Fruit fly (Drosophila melanogaster) whole organism, embryonic: ENCODE data around the gene gro.

Source experiments
- Aef1 ChIP-seq: fragments of 200-800 bp; sonication (Bioruptor generic); IDR thresholded peaks from 3 replicates; pipeline ENCODE4 v1.3.6; 2022; ENCODE audit warnings: missing biosample characterization, missing genetic modification characterization
- CG10147 ChIP-seq: fragments of 200-800 bp; sonication (Bioruptor generic); optimal IDR thresholded peaks from 2 replicates; lab custom pipeline; 2019; ENCODE audit warnings: missing biosample characterization, mild to moderate bottlenecking, missing genetic modification characterization, moderate library complexity
- CG10274 ChIP-seq: fragments of 200-800 bp; sonication (Bioruptor generic); optimal IDR thresholded peaks from 3 replicates; lab custom pipeline; 2017; ENCODE audit warnings: missing biosample characterization, mild to moderate bottlenecking, missing genetic modification characterization
- CG10543 ChIP-seq: fragments of 200-800 bp; sonication (Bioruptor generic); optimal IDR thresholded peaks from 3 replicates; lab custom pipeline; 2017; ENCODE audit warnings: missing biosample characterization, mild to moderate bottlenecking, missing genetic modification characterization, moderate library complexity
- CG10959 ChIP-seq: fragments of 200-800 bp; sonication (Bioruptor generic); IDR thresholded peaks from 2 replicates; pipeline ENCODE4 v1.3.6; 2022; ENCODE audit warnings: missing biosample characterization, missing genetic modification characterization
- CG11247 ChIP-seq: fragments of 200-800 bp; sonication (Bioruptor generic); IDR thresholded peaks from 2 replicates; pipeline ENCODE4 v1.3.6; 2022; ENCODE audit warnings: missing biosample characterization, missing genetic modification characterization
- CG12236 ChIP-seq: fragments of 200-800 bp; sonication (Bioruptor generic); optimal IDR thresholded peaks from 2 replicates; lab custom pipeline; 2016; ENCODE audit warnings: missing biosample characterization, missing genetic modification characterization
- CG13894 ChIP-seq: fragments of 200-800 bp; sonication (Bioruptor generic); optimal IDR thresholded peaks from 3 replicates; lab custom pipeline; 2018; ENCODE audit warnings: missing biosample characterization, mild to moderate bottlenecking, missing genetic modification characterization, moderate library complexity
- CG14860 ChIP-seq: fragments of 200-800 bp; sonication (Bioruptor generic); IDR thresholded peaks from 3 replicates; pipeline ENCODE4 v1.3.6; 2022; ENCODE audit warnings: missing biosample characterization, missing genetic modification characterization; ENCODE audit not compliant: partially characterized antibody
- CG16813 ChIP-seq: fragments of 200-800 bp; sonication (Bioruptor generic); IDR thresholded peaks from 3 replicates; pipeline ENCODE4 v1.3.6; 2022; ENCODE audit warnings: missing biosample characterization, missing genetic modification characterization; ENCODE audit not compliant: partially characterized antibody
- CG32532 ChIP-seq: fragments of 200-800 bp; sonication (Bioruptor generic); IDR thresholded peaks from 2 replicates; pipeline ENCODE4 v1.3.6; 2022; ENCODE audit warnings: missing biosample characterization, missing genetic modification characterization
- CG5180 ChIP-seq: fragments of 200-800 bp; sonication (Bioruptor generic); optimal IDR thresholded peaks from 3 replicates; lab custom pipeline; 2017; ENCODE audit warnings: missing biosample characterization, missing genetic modification characterization, mild to moderate bottlenecking, moderate library complexity, missing genetic modification reagents
- CG6175 ChIP-seq: fragments of 200-800 bp; sonication (Bioruptor generic); IDR thresholded peaks from 3 replicates; pipeline ENCODE4 v1.3.6; 2022; ENCODE audit warnings: missing biosample characterization, missing genetic modification characterization
- CG8765 ChIP-seq: fragments of 200-800 bp; sonication (Bioruptor generic); IDR thresholded peaks from 2 replicates; pipeline ENCODE4 v1.3.6; 2022; ENCODE audit warnings: missing biosample characterization, missing genetic modification characterization
- Dad ChIP-seq: fragments of 200-800 bp; sonication (Bioruptor generic); optimal IDR thresholded peaks from 3 replicates; lab custom pipeline; 2016; ENCODE audit warnings: missing biosample characterization, missing genetic modification characterization
- Deaf1 ChIP-seq: fragments of 200-800 bp; optimal IDR thresholded peaks from 3 replicates; lab custom pipeline; 2019; ENCODE audit warnings: missing biosample characterization, mild to moderate bottlenecking, missing genetic modification characterization, moderate library complexity
- Dll ChIP-seq: fragments of 200-800 bp; sonication (Bioruptor generic); IDR thresholded peaks from 4 replicates; pipeline ENCODE4 v1.3.6; 2022; ENCODE audit warnings: missing biosample characterization, missing genetic modification characterization; ENCODE audit not compliant: partially characterized antibody
- Kr ChIP-seq: fragments of 200-800 bp; sonication (Bioruptor generic); optimal IDR thresholded peaks from 2 replicates; lab custom pipeline; 2017; ENCODE audit warnings: missing biosample characterization, mild to moderate bottlenecking, missing genetic modification characterization
- Med ChIP-seq: fragments of 200-800 bp; sonication (Bioruptor generic); peaks from one replicate; lab custom pipeline; 2016; ENCODE audit warnings: missing biosample characterization, missing genetic modification characterization, mild to moderate bottlenecking, inconsistent platforms, moderate library complexity
- Oaz ChIP-seq: fragments of 200-800 bp; sonication (Bioruptor generic); IDR thresholded peaks from 2 replicates; pipeline ENCODE4 v1.3.6; 2022; ENCODE audit warnings: missing biosample characterization, missing genetic modification characterization
- Opbp ChIP-seq: fragments of 200-800 bp; sonication (Bioruptor generic); IDR thresholded peaks from 3 replicates; pipeline ENCODE4 v1.3.6; 2022; ENCODE audit warnings: missing biosample characterization, missing genetic modification characterization; ENCODE audit not compliant: partially characterized antibody
- cg ChIP-seq: fragments of 200-800 bp; sonication (Bioruptor generic); optimal IDR thresholded peaks from 3 replicates; lab custom pipeline; 2019; ENCODE audit warnings: missing biosample characterization, mild to moderate bottlenecking, missing genetic modification characterization, moderate library complexity
- chinmo ChIP-seq: fragments of 200-800 bp; sonication (Bioruptor generic); IDR thresholded peaks from 4 replicates; pipeline ENCODE4 v1.3.6; 2022; ENCODE audit warnings: missing biosample characterization, missing genetic modification characterization; ENCODE audit not compliant: partially characterized antibody
- chm ChIP-seq: fragments of 200-800 bp; sonication (Bioruptor generic); IDR thresholded peaks from 2 replicates; pipeline ENCODE4 v1.3.6; 2022; ENCODE audit warnings: missing biosample characterization, missing genetic modification characterization
- cwo ChIP-seq: fragments of 200-800 bp; sonication (Bioruptor generic); optimal IDR thresholded peaks from 3 replicates; lab custom pipeline; 2017; ENCODE audit warnings: missing biosample characterization, missing genetic modification characterization, mild to moderate bottlenecking, moderate library complexity, missing genetic modification reagents
- dati ChIP-seq: fragments of 200-800 bp; sonication (Bioruptor generic); IDR thresholded peaks from 2 replicates; pipeline ENCODE4 v1.3.6; 2022; ENCODE audit warnings: missing biosample characterization, missing genetic modification characterization
- disco-r ChIP-seq: fragments of 200-800 bp; sonication (Bioruptor generic); optimal IDR thresholded peaks from 2 replicates; lab custom pipeline; 2016; ENCODE audit warnings: missing biosample characterization, missing genetic modification characterization
- eve ChIP-seq, 2 experiments: fragments of >200 bp; optimal IDR thresholded peaks; 2 replicates each; lab custom pipeline; 2017; ENCODE audit warnings: missing biosample characterization in 2 of 2, missing genetic modification characterization in 2 of 2
- gcm ChIP-seq: fragments of 200-800 bp; sonication (Bioruptor generic); optimal IDR thresholded peaks from 2 replicates; lab custom pipeline; 2019; ENCODE audit warnings: missing biosample characterization, mild to moderate bottlenecking, missing genetic modification characterization, moderate library complexity
- grn ChIP-seq: fragments of 200-800 bp; sonication (Bioruptor generic); optimal IDR thresholded peaks from 3 replicates; lab custom pipeline; 2017; ENCODE audit warnings: missing biosample characterization, missing genetic modification characterization
- kni ChIP-seq: fragments of 200-800 bp; sonication (Bioruptor generic); optimal IDR thresholded peaks from 3 replicates; lab custom pipeline; 2017; ENCODE audit warnings: mild to moderate bottlenecking, missing biosample characterization, missing genetic modification reagents, missing genetic modification characterization
- mirr ChIP-seq: fragments of 200-800 bp; sonication (Bioruptor generic); optimal IDR thresholded peaks from 3 replicates; lab custom pipeline; 2018; ENCODE audit warnings: missing biosample characterization, mild to moderate bottlenecking, missing genetic modification characterization
- otp ChIP-seq: fragments of 200-800 bp; sonication (Bioruptor generic); IDR thresholded peaks from 3 replicates; pipeline ENCODE4, ENCODE4 v1.3.6; 2022; ENCODE audit warnings: missing biosample characterization, missing genetic modification characterization
- pros ChIP-seq: fragments of 200-800 bp; sonication (Bioruptor generic); optimal IDR thresholded peaks from 3 replicates; lab custom pipeline; 2019; ENCODE audit warnings: missing biosample characterization, mild to moderate bottlenecking, missing genetic modification characterization, moderate library complexity
- ranshi ChIP-seq: fragments of 200-800 bp; sonication (Bioruptor generic); IDR thresholded peaks from 2 replicates; pipeline ENCODE4 v1.3.6; 2022; ENCODE audit warnings: missing biosample characterization, missing genetic modification characterization
- rib ChIP-seq: fragments of 200-800 bp; sonication (Bioruptor generic); IDR thresholded peaks from 2 replicates; pipeline ENCODE4 v1.3.6; 2022; ENCODE audit warnings: missing biosample characterization, missing genetic modification characterization
- sens ChIP-seq: fragments of 200-800 bp; sonication (Bioruptor generic); peaks from one replicate; lab custom pipeline; 2016; ENCODE audit warnings: missing biosample characterization, missing genetic modification characterization
- seq ChIP-seq: fragments of 200-800 bp; sonication (Bioruptor generic); IDR thresholded peaks from 2 replicates; pipeline ENCODE4 v1.3.6; 2022; ENCODE audit warnings: missing biosample characterization, missing genetic modification characterization
- slp2 ChIP-seq: fragments of 200-800 bp; sonication (Bioruptor generic); optimal IDR thresholded peaks from 2 replicates; lab custom pipeline; 2016; ENCODE audit warnings: missing biosample characterization, missing genetic modification characterization
- sr ChIP-seq: fragments of 200-800 bp; sonication (Bioruptor generic); IDR thresholded peaks from 3 replicates; pipeline ENCODE4 v1.3.6; 2022; ENCODE audit warnings: missing biosample characterization, missing genetic modification characterization
- sug ChIP-seq: fragments of 200-800 bp; optimal IDR thresholded peaks from 2 replicates; lab custom pipeline; 2019; ENCODE audit warnings: missing biosample characterization, mild to moderate bottlenecking, missing genetic modification characterization, moderate library complexity
- tap ChIP-seq: fragments of 200-800 bp; optimal IDR thresholded peaks from 3 replicates; lab custom pipeline; 2019; ENCODE audit warnings: missing biosample characterization, mild to moderate bottlenecking, missing genetic modification characterization, moderate library complexity
- tna ChIP-seq: fragments of 200-800 bp; sonication (Bioruptor generic); IDR thresholded peaks from 2 replicates; pipeline ENCODE4 v1.3.6; 2022; ENCODE audit warnings: missing biosample characterization, missing genetic modification characterization; ENCODE audit not compliant: partially characterized antibody
- unpg ChIP-seq: fragments of 200-800 bp; sonication (Bioruptor generic); optimal IDR thresholded peaks from 3 replicates; lab custom pipeline; 2018; ENCODE audit warnings: missing biosample characterization, mild to moderate bottlenecking, missing genetic modification characterization, moderate library complexity
- zen ChIP-seq: fragments of 200-800 bp; sonication (Bioruptor generic); optimal IDR thresholded peaks from 3 replicates; lab custom pipeline; 2018; ENCODE audit warnings: missing biosample characterization, mild to moderate bottlenecking, missing genetic modification characterization, moderate library complexity
- zf30C ChIP-seq: fragments of 200-800 bp; sonication (Bioruptor generic); optimal IDR thresholded peaks from 3 replicates; lab custom pipeline; 2018; ENCODE audit warnings: missing biosample characterization, mild to moderate bottlenecking, missing genetic modification characterization
- zfh2 ChIP-seq: fragments of 200-800 bp; sonication (Bioruptor generic); optimal IDR thresholded peaks from 2 replicates; lab custom pipeline; 2016; ENCODE audit warnings: missing biosample characterization, missing genetic modification characterization

The gro gene

dm6 chr3R:26007964-26008868 lies 33.3 kb upstream of the gro start:
- 0 out of 3 replicates have a peak, but pooled peaks have one; percentile 17 for TF ChIP-seq Opbp (GFP tag; lab: Robert Waterston, UW)
- peak; percentile 27; the same call in 1 of the 4 replicates for TF ChIP-seq Dll
- TF ChIP-seq cg (GFP tag; lab: Kevin White, UChicago), result peak; percentile 54
- peak; percentile 84 for TF ChIP-seq rib (GFP tag; lab: Robert Waterston, UW)
- peak; percentile 79 for TF ChIP-seq cwo (GFP tag; lab: Kevin White, UChicago)
- TF ChIP-seq Oaz, result no peak
- peak; percentile 67; the same call in 1 of the 3 replicates for TF ChIP-seq CG6175
- TF ChIP-seq CG16813 (GFP tag; lab: Robert Waterston, UW), result 0 out of 3 replicates have a peak, but pooled peaks have one; percentile 34
- peak; percentile 91 for TF ChIP-seq CG10543 (GFP tag; lab: Kevin White, UChicago)
- peak; percentile 14 for TF ChIP-seq Deaf1 (tag; lab: Kevin White, UChicago)
- TF ChIP-seq seq (GFP tag; lab: Robert Waterston, UW), result peak; percentile 11; the same call in 1 of the 2 replicates
- TF ChIP-seq mirr, result peak; percentile 58
- no peak for TF ChIP-seq CG14860 (GFP tag; lab: Robert Waterston, UW)
- TF ChIP-seq CG10959 (GFP tag; lab: Robert Waterston, UW), result no peak
- TF ChIP-seq zen (tag; lab: Kevin White, UChicago), result no peak
- TF ChIP-seq chm (GFP tag; lab: Robert Waterston, UW), result no peak
- no peak for TF ChIP-seq disco-r (GFP tag; lab: Kevin White, UChicago)
- 0 out of 3 replicates have a peak, but pooled peaks have one; percentile 13 for TF ChIP-seq Aef1 (GFP tag; lab: Robert Waterston, UW)
- no peak for TF ChIP-seq CG10147 (GFP tag; lab: Kevin White, UChicago)
- no peak for TF ChIP-seq gcm (GFP tag; lab: Kevin White, UChicago)
- peak; percentile 98 for TF ChIP-seq chinmo
- no peak for TF ChIP-seq CG12236 (GFP tag; lab: Kevin White, UChicago)
- TF ChIP-seq Dad, result no peak
- 0 out of 3 replicates have a peak, but pooled peaks have one; percentile 50 for TF ChIP-seq sr (GFP tag; lab: Robert Waterston, UW)
- no peak for TF ChIP-seq eve (GFP tag; optimal IDR thresholded peaks at IDR 0.05; lab: Kevin White, UChicago)
- peak; percentile 69 for TF ChIP-seq CG10274 (GFP tag; lab: Kevin White, UChicago)
- no peak for TF ChIP-seq dati (GFP tag; lab: Robert Waterston, UW)
- peak; percentile 69 for TF ChIP-seq Med (GFP tag; lab: Kevin White, UChicago)
- no peak for TF ChIP-seq tap
- TF ChIP-seq CG5180 (GFP tag; lab: Kevin White, UChicago), result no peak
- peak; percentile 52; the same call in 2 of the 3 replicates for TF ChIP-seq otp
- TF ChIP-seq zfh2 (GFP tag; lab: Kevin White, UChicago), result no peak
- no peak for TF ChIP-seq zf30C (GFP tag; lab: Kevin White, UChicago)
- TF ChIP-seq CG13894 (tag; lab: Kevin White, UChicago), result peak; percentile 83
- TF ChIP-seq slp2 (GFP tag; lab: Kevin White, UChicago), result no peak
- TF ChIP-seq pros (GFP tag; lab: Kevin White, UChicago), result peak; percentile 82
- TF ChIP-seq sens (GFP tag; lab: Kevin White, UChicago), result peak; percentile 54
- TF ChIP-seq kni (GFP tag; lab: Kevin White, UChicago), result peak; percentile 69
- TF ChIP-seq grn (GFP tag; lab: Kevin White, UChicago), result peak; percentile 93
- TF ChIP-seq CG32532 (GFP tag; lab: Robert Waterston, UW), result peak; percentile 33; the same call in 1 of the 2 replicates
- no peak for TF ChIP-seq Kr
- TF ChIP-seq ranshi (GFP tag; lab: Robert Waterston, UW), result no peak
- TF ChIP-seq sug (tag; lab: Kevin White, UChicago), result peak; percentile 98
- no peak; the same call in 1 of the 2 replicates for TF ChIP-seq CG11247 (GFP tag; lab: Robert Waterston, UW)
- TF ChIP-seq CG8765 (GFP tag; lab: Robert Waterston, UW), result no peak
- no peak for TF ChIP-seq unpg (GFP tag; lab: Kevin White, UChicago)
- TF ChIP-seq tna (GFP tag; lab: Robert Waterston, UW), result 0 out of 2 replicates have a peak, but pooled peaks have one; percentile 33
